Fruit fly (Drosophila melanogaster): Measurements from ENCODE around the gene CG31189.

DNA sequence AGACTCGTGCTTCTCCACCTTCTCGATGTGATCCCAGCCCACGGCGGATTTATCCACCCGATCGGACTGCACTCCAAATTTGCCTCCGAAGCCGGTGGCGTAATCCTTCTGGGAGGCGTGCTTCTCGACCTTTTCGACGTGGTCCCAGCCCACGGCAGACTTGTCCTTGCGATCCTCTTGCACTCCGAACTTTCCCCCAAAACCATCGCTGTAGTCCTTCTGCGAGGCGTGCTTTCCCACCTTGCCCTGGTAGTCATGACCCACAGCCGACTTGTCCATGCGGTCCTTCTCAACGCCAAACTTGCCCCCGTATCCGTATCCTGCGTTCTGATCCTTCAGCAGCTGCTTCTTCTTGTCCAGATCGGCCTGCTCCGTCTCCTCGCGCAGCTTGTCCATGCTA is 17.8 kb upstream of the CG31189 start:
- TF ChIP-seq tai (GFP tag; optimal IDR thresholded peaks at IDR 0.05) (no peak), lola (GFP tag; optimal IDR thresholded peaks at IDR 0.05) (no peak), fru (GFP tag; optimal IDR thresholded peaks at IDR 0.05) (no peak), dmrt93B (GFP tag; optimal IDR thresholded peaks at IDR 0.05) (no peak), pan (optimal IDR thresholded peaks at IDR 0.05) (no peak), br (GFP tag; optimal IDR thresholded peaks at IDR 0.05) (no peak), ey (GFP tag; optimal IDR thresholded peaks at IDR 0.05) (no peak)

All from whole organism, wandering third instar larva.